Fruit fly (Drosophila melanogaster): ENCODE measurements around the gene D19A.
A peak's percentile ranks its signal among the peaks of the same experiment; 100 is the strongest.

The D19A gene

DNA sequence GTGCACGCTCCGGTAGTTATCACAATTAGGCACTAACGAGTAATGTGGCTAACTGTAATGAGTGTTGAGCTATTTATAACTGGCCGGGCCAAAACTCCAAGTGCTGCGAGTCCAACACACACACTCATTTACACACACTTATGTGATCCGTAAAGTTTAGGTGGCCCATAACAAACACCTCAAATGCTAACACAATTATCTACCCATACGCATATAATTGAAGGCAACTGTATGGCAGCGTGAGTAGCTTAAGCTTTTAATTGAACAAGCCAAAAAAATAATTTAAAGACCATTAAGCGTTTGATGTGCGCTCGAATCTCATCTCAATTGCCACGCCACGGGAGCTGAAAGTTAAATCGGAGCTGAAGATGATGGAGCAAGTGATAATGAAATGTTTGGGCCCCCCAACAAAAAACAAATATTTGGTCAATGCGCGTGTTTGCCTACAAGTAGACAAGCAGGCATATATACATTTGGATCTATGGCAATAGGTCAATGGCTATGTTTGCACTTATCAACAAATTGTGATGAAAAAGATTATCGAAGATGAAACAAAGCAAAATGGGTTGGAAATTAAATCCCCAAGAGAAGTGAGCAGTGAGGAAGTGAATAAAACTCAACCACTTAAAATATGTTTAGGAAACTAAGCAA, 48.9 kb downstream of the D19A start, which contains the start of gene Cpr65Av (continued):
- TF ChIP-seq wek (GFP tag; optimal IDR thresholded peaks at IDR 0.05) (peak; percentile 50), cas (GFP tag; IDR thresholded peaks at IDR 0.05) (no peak), CG12391 (tag; optimal IDR thresholded peaks at IDR 0.05) (no peak), NC2α (GFP tag; optimal IDR thresholded peaks at IDR 0.05) (no peak), CG15696 (tag; optimal IDR thresholded peaks at IDR 0.05) (peak; percentile 13), CG6654 (GFP tag; optimal IDR thresholded peaks at IDR 0.05) (no peak), pnt (GFP tag; optimal IDR thresholded peaks at IDR 0.05) (no peak), Aef1 (GFP tag; IDR thresholded peaks at IDR 0.05) (no peak), CG17912 (GFP tag; optimal IDR thresholded peaks at IDR 0.05) (peak; percentile 13), BtbVII (GFP tag; optimal IDR thresholded peaks at IDR 0.05) (peak; percentile 5), hbn (GFP tag; IDR thresholded peaks at IDR 0.05; ENCODE audit: partially characterized antibody) (no peak), Med (GFP tag) (peak; percentile 52), dmrt11E (tag; optimal IDR thresholded peaks at IDR 0.05) (no peak), CG10147 (GFP tag; optimal IDR thresholded peaks at IDR 0.05) (no peak), pita (GFP tag; optimal IDR thresholded peaks at IDR 0.05) (no peak), Tbp (GFP tag; optimal IDR thresholded peaks at IDR 0.05) (no peak), zen2 (GFP tag; IDR thresholded peaks at IDR 0.05; ENCODE audit: partially characterized antibody) (no peak), Lhr (GFP tag; optimal IDR thresholded peaks at IDR 0.05) (no peak), CG15601 (tag; optimal IDR thresholded peaks at IDR 0.05) (no peak), prd (optimal IDR thresholded peaks at IDR 0.05) (no peak), prd (GFP tag; IDR thresholded peaks at IDR 0.05) (no peak), dm (GFP tag; optimal IDR thresholded peaks at IDR 0.05) (no peak), dysf (GFP tag; IDR thresholded peaks at IDR 0.05) (no peak), CG7963 (GFP tag; IDR thresholded peaks at IDR 0.05; ENCODE audit: partially characterized antibody) (no peak), Myb (GFP tag; optimal IDR thresholded peaks at IDR 0.05) (no peak), CG11695 (GFP tag; IDR thresholded peaks at IDR 0.05) (no peak), CG9876 (GFP tag; optimal IDR thresholded peaks at IDR 0.05) (no peak), CG16815 (GFP tag; optimal IDR thresholded peaks at IDR 0.05) (no peak), CG8290 (GFP tag; optimal IDR thresholded peaks at IDR 0.05) (no peak), CG8290 (tag; optimal IDR thresholded peaks at IDR 0.05) (peak in 1 of 2 experiments; percentile 40), Fer3 (tag; optimal IDR thresholded peaks at IDR 0.05) (no peak), Doc3 (GFP tag; IDR thresholded peaks at IDR 0.05; ENCODE audit: partially characterized antibody) (no peak), CG4282 (GFP tag; optimal IDR thresholded peaks at IDR 0.05) (no peak), CG7372 (GFP tag; IDR thresholded peaks at IDR 0.05) (no peak), CG17802 (tag; optimal IDR thresholded peaks at IDR 0.05) (no peak), CG32532 (GFP tag; IDR thresholded peaks at IDR 0.05) (no peak), Nf-YA (GFP tag; IDR thresholded peaks at IDR 0.05) (peak; percentile 33; the same call in 1 of the 2 replicates), sim (GFP tag; IDR thresholded peaks at IDR 0.05) (no peak), slou (GFP tag; optimal IDR thresholded peaks at IDR 0.05) (no peak), chn (GFP tag; optimal IDR thresholded peaks at IDR 0.05) (no peak), danr (GFP tag; IDR thresholded peaks at IDR 0.05) (no peak), crol (GFP tag; IDR thresholded peaks at IDR 0.05) (no peak), CG10543 (GFP tag; optimal IDR thresholded peaks at IDR 0.05) (no peak), Nf-YC (tag; optimal IDR thresholded peaks at IDR 0.05) (no peak), CG12104 (GFP tag; optimal IDR thresholded peaks at IDR 0.05) (peak; percentile 14), CG15269 (tag; optimal IDR thresholded peaks at IDR 0.05) (peak; percentile 10), Kr (GFP tag; optimal IDR thresholded peaks at IDR 0.05) (no peak), Usf (GFP tag; optimal IDR thresholded peaks at IDR 0.05) (no peak), knrl (GFP tag; IDR thresholded peaks at IDR 0.05; ENCODE audit: partially characterized antibody) (no peak), CG4424 (GFP tag; optimal IDR thresholded peaks at IDR 0.05) (no peak), Neu2 (GFP tag; optimal IDR thresholded peaks at IDR 0.05; ENCODE audit: borderline replicate concordance) (no peak)
